Fruit fly (Drosophila melanogaster) whole organism, embryonic: Measurements from ENCODE around the gene CG8993.

ENCODE experiments used
- ATbp ChIP-seq: fragments of 200-800 bp; sonication (Bioruptor generic); optimal IDR thresholded peaks from 2 replicates; lab custom pipeline; 2017; ENCODE audit warnings: missing biosample characterization, mild to moderate bottlenecking, missing genetic modification characterization, missing genetic modification reagents
- Antp ChIP-seq: fragments of 200-800 bp; sonication (Bioruptor generic); optimal IDR thresholded peaks from 3 replicates; lab custom pipeline; 2016; ENCODE audit warnings: missing biosample characterization, missing genetic modification characterization
- CG10274 ChIP-seq: fragments of 200-800 bp; sonication (Bioruptor generic); optimal IDR thresholded peaks from 3 replicates; lab custom pipeline; 2017; ENCODE audit warnings: missing biosample characterization, mild to moderate bottlenecking, missing genetic modification characterization
- CG10654 ChIP-seq: fragments of 200-800 bp; sonication (Bioruptor generic); optimal IDR thresholded peaks from 2 replicates; lab custom pipeline; 2016; ENCODE audit warnings: missing biosample characterization, missing genetic modification characterization
- CG11695 ChIP-seq: fragments of 200-800 bp; sonication (Bioruptor generic); IDR thresholded peaks from 3 replicates; pipeline ENCODE4 v1.3.6; 2022; ENCODE audit warnings: missing biosample characterization, missing genetic modification characterization
- CG13624 ChIP-seq: fragments of 200-800 bp; sonication (Bioruptor generic); optimal IDR thresholded peaks from 2 replicates; lab custom pipeline; 2016; ENCODE audit warnings: missing biosample characterization, missing genetic modification characterization
- CG14860 ChIP-seq: fragments of 200-800 bp; sonication (Bioruptor generic); IDR thresholded peaks from 3 replicates; pipeline ENCODE4 v1.3.6; 2022; ENCODE audit warnings: missing biosample characterization, missing genetic modification characterization; ENCODE audit not compliant: partially characterized antibody
- CG17802 ChIP-seq: fragments of 200-800 bp; sonication (Bioruptor generic); optimal IDR thresholded peaks from 2 replicates; lab custom pipeline; 2018; ENCODE audit warnings: missing biosample characterization, mild to moderate bottlenecking, missing genetic modification characterization, moderate library complexity
- CG4282 ChIP-seq: fragments of 200-800 bp; sonication (Bioruptor generic); optimal IDR thresholded peaks from 2 replicates; lab custom pipeline; 2016; ENCODE audit warnings: missing biosample characterization, missing genetic modification characterization
- CG4424 ChIP-seq: fragments of 200-800 bp; sonication (Bioruptor generic); optimal IDR thresholded peaks from 3 replicates; lab custom pipeline; 2016; ENCODE audit warnings: missing biosample characterization, missing genetic modification characterization
- CG4820 ChIP-seq: fragments of 200-800 bp; sonication (Bioruptor generic); optimal IDR thresholded peaks from 3 replicates; lab custom pipeline; 2016; ENCODE audit warnings: missing biosample characterization, missing genetic modification characterization
- CG6813 ChIP-seq: fragments of 200-800 bp; sonication (Bioruptor generic); optimal IDR thresholded peaks from 2 replicates; lab custom pipeline; 2017; ENCODE audit warnings: missing biosample characterization, missing genetic modification characterization, mild to moderate bottlenecking, moderate library complexity, missing genetic modification reagents
- CG7963 ChIP-seq: fragments of 200-800 bp; sonication (Bioruptor generic); IDR thresholded peaks from 3 replicates; pipeline ENCODE4 v1.3.6; 2022; ENCODE audit warnings: missing biosample characterization, missing genetic modification characterization; ENCODE audit not compliant: partially characterized antibody
- CG9215 ChIP-seq: fragments of 200-800 bp; sonication (Bioruptor generic); IDR thresholded peaks from 2 replicates; pipeline ENCODE4 v1.3.6; 2022; ENCODE audit warnings: missing biosample characterization, missing genetic modification characterization
- CG9609 ChIP-seq: fragments of 200-800 bp; sonication (Bioruptor generic); optimal IDR thresholded peaks from 3 replicates; lab custom pipeline; 2016; ENCODE audit warnings: missing biosample characterization, missing genetic modification characterization
- CoRest ChIP-seq: fragments of 200-800 bp; sonication (Bioruptor generic); optimal IDR thresholded peaks from 3 replicates; lab custom pipeline; 2018; ENCODE audit warnings: missing biosample characterization, mild to moderate bottlenecking, missing genetic modification characterization, moderate library complexity
- ERR ChIP-seq: fragments of 200-800 bp; sonication (Bioruptor generic); optimal IDR thresholded peaks from 2 replicates; lab custom pipeline; 2016; ENCODE audit warnings: missing biosample characterization, missing genetic modification characterization
- Elba2 ChIP-seq: fragments of 200-800 bp; sonication (Bioruptor generic); optimal IDR thresholded peaks from 3 replicates; lab custom pipeline; 2016; ENCODE audit warnings: missing biosample characterization, missing genetic modification characterization
- Fer2 ChIP-seq: fragments of 200-800 bp; sonication (Bioruptor generic); optimal IDR thresholded peaks from 2 replicates; lab custom pipeline; 2018; ENCODE audit warnings: missing biosample characterization, mild to moderate bottlenecking, missing genetic modification characterization, moderate library complexity
- Gug ChIP-seq: fragments of 200-800 bp; sonication (Bioruptor generic); IDR thresholded peaks from 4 replicates; pipeline ENCODE4 v1.3.6; 2022; ENCODE audit warnings: missing biosample characterization, missing genetic modification characterization
- HLH4C ChIP-seq: fragments of 200-800 bp; sonication (Bioruptor generic); IDR thresholded peaks from 3 replicates; pipeline ENCODE4 v1.3.6; 2022; ENCODE audit warnings: missing biosample characterization, missing genetic modification characterization; ENCODE audit not compliant: partially characterized antibody
- MBD-R2 ChIP-seq: fragments of 200-800 bp; sonication (Bioruptor generic); IDR thresholded peaks from 2 replicates; pipeline ENCODE4 v1.3.6; 2022; ENCODE audit warnings: missing biosample characterization, missing genetic modification characterization
- Mad ChIP-seq: fragments of 200-800 bp; sonication (Bioruptor generic); optimal IDR thresholded peaks from 2 replicates; lab custom pipeline; 2016; ENCODE audit warnings: missing biosample characterization, missing genetic modification characterization
- PHDP ChIP-seq: fragments of 200-800 bp; sonication (Bioruptor generic); optimal IDR thresholded peaks from 3 replicates; lab custom pipeline; 2018; ENCODE audit warnings: missing biosample characterization, mild to moderate bottlenecking, missing genetic modification characterization, moderate library complexity
- Side ChIP-seq: fragments of 200-800 bp; sonication (Bioruptor generic); optimal IDR thresholded peaks from 2 replicates; lab custom pipeline; 2016; ENCODE audit warnings: missing biosample characterization, missing genetic modification characterization
- Sox102F ChIP-seq: fragments of 200-800 bp; sonication (Bioruptor generic); optimal IDR thresholded peaks from 2 replicates; lab custom pipeline; 2018; ENCODE audit warnings: missing biosample characterization, mild to moderate bottlenecking, missing genetic modification characterization, moderate library complexity
- YL-1 ChIP-seq: fragments of 200-800 bp; sonication (Bioruptor generic); optimal IDR thresholded peaks from 3 replicates; lab custom pipeline; 2017; ENCODE audit warnings: missing biosample characterization, mild to moderate bottlenecking, missing genetic modification characterization
- al ChIP-seq: fragments of 200-800 bp; sonication (Bioruptor generic); IDR thresholded peaks from 2 replicates; pipeline ENCODE4 v1.3.6; 2022; ENCODE audit warnings: missing biosample characterization, missing genetic modification characterization
- amos ChIP-seq: fragments of 200-800 bp; sonication (Bioruptor generic); IDR thresholded peaks from 2 replicates; pipeline ENCODE4 v1.3.6; 2022; ENCODE audit warnings: missing biosample characterization, missing genetic modification characterization; ENCODE audit not compliant: partially characterized antibody
- ash1 ChIP-seq: fragments of 200-800 bp; sonication (Bioruptor generic); optimal IDR thresholded peaks from 2 replicates; lab custom pipeline; 2018; ENCODE audit warnings: missing biosample characterization, mild to moderate bottlenecking, missing genetic modification characterization
- br ChIP-seq: fragments of >200 bp; optimal IDR thresholded peaks from 2 replicates; lab custom pipeline; 2017
- chif ChIP-seq, 2 experiments: fragments of 200-800 bp; sonication (Bioruptor generic); optimal IDR thresholded peaks; 3 replicates each; lab custom pipeline; 2016; ENCODE audit warnings: missing biosample characterization in 2 of 2, missing genetic modification characterization in 2 of 2
- disco-r ChIP-seq: fragments of 200-800 bp; sonication (Bioruptor generic); optimal IDR thresholded peaks from 2 replicates; lab custom pipeline; 2016; ENCODE audit warnings: missing biosample characterization, missing genetic modification characterization
- fd64A ChIP-seq: fragments of 200-800 bp; sonication (Bioruptor generic); optimal IDR thresholded peaks from 3 replicates; lab custom pipeline; 2018; ENCODE audit warnings: missing biosample characterization, mild to moderate bottlenecking, missing genetic modification characterization
- grau ChIP-seq: fragments of 200-800 bp; optimal IDR thresholded peaks from 3 replicates; lab custom pipeline; 2019; ENCODE audit warnings: missing biosample characterization, mild to moderate bottlenecking, missing genetic modification characterization, moderate library complexity
- gro ChIP-seq: fragments of 200-800 bp; sonication (Bioruptor generic); optimal IDR thresholded peaks from 2 replicates; lab custom pipeline; 2016; ENCODE audit warnings: missing biosample characterization, missing genetic modification characterization
- h ChIP-seq: fragments of >200 bp; optimal IDR thresholded peaks from 2 replicates; lab custom pipeline; 2017
- jing ChIP-seq: fragments of 200-800 bp; sonication (Bioruptor generic); optimal IDR thresholded peaks from 2 replicates; lab custom pipeline; 2018; ENCODE audit warnings: missing biosample characterization, mild to moderate bottlenecking, missing genetic modification characterization
- lilli ChIP-seq: fragments of 200-800 bp; sonication (Bioruptor generic); optimal IDR thresholded peaks from 3 replicates; lab custom pipeline; 2016; ENCODE audit warnings: missing biosample characterization, missing genetic modification characterization
- mld ChIP-seq: fragments of 200-800 bp; sonication (Bioruptor generic); IDR thresholded peaks from 3 replicates; pipeline ENCODE4 v1.3.6; 2022; ENCODE audit warnings: missing biosample characterization, missing genetic modification characterization; ENCODE audit not compliant: partially characterized antibody
- pros ChIP-seq: fragments of 200-800 bp; sonication (Bioruptor generic); optimal IDR thresholded peaks from 3 replicates; lab custom pipeline; 2019; ENCODE audit warnings: missing biosample characterization, mild to moderate bottlenecking, missing genetic modification characterization, moderate library complexity
- ranshi ChIP-seq: fragments of 200-800 bp; sonication (Bioruptor generic); IDR thresholded peaks from 2 replicates; pipeline ENCODE4 v1.3.6; 2022; ENCODE audit warnings: missing biosample characterization, missing genetic modification characterization
- run ChIP-seq: fragments of 200-800 bp; sonication (Bioruptor generic); optimal IDR thresholded peaks from 3 replicates; lab custom pipeline; 2018; ENCODE audit warnings: missing biosample characterization, mild to moderate bottlenecking, missing genetic modification characterization
- sc ChIP-seq, 3 experiments: fragments of >200 bp in 2 of 3; fragments of 200-800 bp in 1 of 3; sonication (Bioruptor generic) in 1 of 3; optimal IDR thresholded peaks; 2 replicates in 2 of 3; 3 replicates in 1 of 3; lab custom pipeline; 2017; ENCODE audit warnings: mild to moderate bottlenecking in 1 of 3, missing biosample characterization in 1 of 3, missing genetic modification characterization in 1 of 3, missing genetic modification reagents in 1 of 3
- shn ChIP-seq: fragments of 200-800 bp; sonication (Bioruptor generic); optimal IDR thresholded peaks from 3 replicates; lab custom pipeline; 2016; ENCODE audit warnings: missing biosample characterization, missing genetic modification characterization
- slou ChIP-seq: fragments of 200-800 bp; sonication (Bioruptor generic); optimal IDR thresholded peaks from 3 replicates; lab custom pipeline; 2016; ENCODE audit warnings: missing biosample characterization, missing genetic modification characterization
- sob ChIP-seq: fragments of 200-800 bp; sonication (Bioruptor generic); IDR thresholded peaks from 2 replicates; pipeline ENCODE4 v1.3.6; 2022; ENCODE audit warnings: missing biosample characterization, missing genetic modification characterization
- sug ChIP-seq: fragments of 200-800 bp; optimal IDR thresholded peaks from 2 replicates; lab custom pipeline; 2019; ENCODE audit warnings: missing biosample characterization, mild to moderate bottlenecking, missing genetic modification characterization, moderate library complexity
- tll ChIP-seq, 2 experiments: fragments of 200-800 bp in 1 of 2; fragments of >200 bp in 1 of 2; sonication (Bioruptor generic) in 1 of 2; optimal IDR thresholded peaks; 2 replicates each; lab custom pipeline; 2017 to 2019; ENCODE audit warnings: missing biosample characterization in 2 of 2, missing genetic modification characterization in 2 of 2, mild to moderate bottlenecking in 1 of 2, moderate library complexity in 1 of 2

CG8993 gene

DNA sequence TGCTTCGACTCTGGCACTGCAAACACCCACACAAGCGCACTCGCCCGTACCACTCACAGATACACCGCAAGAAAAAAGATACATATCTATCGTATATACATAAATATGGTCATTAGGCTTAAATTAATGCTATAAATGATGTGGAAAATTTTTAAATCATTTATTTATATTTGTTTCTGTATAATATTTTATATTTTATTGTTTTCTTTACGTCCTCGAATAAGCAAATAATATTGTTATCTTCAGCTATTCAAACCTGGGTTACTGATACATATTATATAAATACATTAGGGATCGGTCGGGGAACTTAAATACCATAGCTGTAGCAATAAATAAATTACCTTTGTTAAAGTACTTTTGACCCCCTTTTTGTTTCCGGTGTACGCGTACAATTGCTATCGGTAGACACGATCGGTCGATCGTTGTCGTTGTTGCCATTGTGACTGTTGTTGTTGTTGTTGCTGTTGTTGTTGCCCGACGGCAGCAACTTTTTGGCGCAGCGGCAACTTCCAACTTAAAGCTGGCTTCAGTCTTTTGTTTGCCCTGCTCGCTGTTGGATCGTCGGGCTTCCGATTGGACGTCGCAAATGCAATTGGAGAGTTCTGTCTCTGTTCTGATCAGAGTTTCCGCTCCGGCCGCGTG lies 45.5 kb downstream of the CG8993 start (continued):
- TF ChIP-seq run (tag; lab: Kevin White, UChicago): peak; percentile 35
- no peak for TF ChIP-seq lilli (GFP tag; lab: Kevin White, UChicago)
- TF ChIP-seq CoRest (tag; lab: Kevin White, UChicago): peak; percentile 90
- TF ChIP-seq CG4820 (GFP tag; lab: Kevin White, UChicago): peak; percentile 69
- no peak for TF ChIP-seq CG13624 (GFP tag; lab: Kevin White, UChicago)
- no peak for TF ChIP-seq CG7963 (GFP tag; lab: Robert Waterston, UW)
- no peak for TF ChIP-seq CG4282 (GFP tag; lab: Kevin White, UChicago)
- TF ChIP-seq CG9215 (GFP tag; lab: Robert Waterston, UW): peak; percentile 61
- TF ChIP-seq mld (GFP tag; lab: Robert Waterston, UW): no peak
- peak; percentile 81 for TF ChIP-seq Sox102F (GFP tag; lab: Kevin White, UChicago)
- TF ChIP-seq ash1: no peak
- TF ChIP-seq ERR: no peak
- TF ChIP-seq al (GFP tag; lab: Robert Waterston, UW): no peak; the same call in 1 of the 2 replicates
- no peak for TF ChIP-seq amos
- TF ChIP-seq CG6813 (GFP tag; lab: Kevin White, UChicago): peak; percentile 64
- peak; percentile 33; the same call in 1 of the 2 replicates for TF ChIP-seq ranshi (GFP tag; lab: Robert Waterston, UW)
- TF ChIP-seq, all 482 proteins: peak for 247

DNA sequence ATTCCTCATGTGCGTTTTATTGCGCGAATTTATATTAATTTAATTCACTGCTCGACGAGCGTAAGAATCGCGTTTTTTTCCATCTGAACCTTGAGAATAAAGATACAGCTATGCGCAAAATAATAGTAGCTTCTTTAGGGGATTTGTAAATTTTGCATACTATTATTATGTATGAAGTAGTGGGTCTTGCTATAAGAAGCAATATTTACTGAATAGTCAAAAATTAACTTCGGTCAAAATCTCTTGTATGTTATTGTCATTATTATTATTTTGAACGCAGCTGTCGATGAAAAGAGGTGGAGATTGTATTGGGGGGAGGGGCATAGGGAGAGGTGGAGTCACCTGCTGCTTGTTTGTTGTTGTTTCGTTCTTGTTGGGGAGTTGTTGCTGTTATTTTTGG lies 46.8 kb downstream of the CG8993 start:
- peak; percentile 82 for TF ChIP-seq CG10654 (GFP tag; lab: Kevin White, UChicago)
- peak; percentile 24 for TF ChIP-seq Mad (GFP tag; lab: Kevin White, UChicago)
- peak; percentile 20 for TF ChIP-seq slou (GFP tag; lab: Kevin White, UChicago)
- TF ChIP-seq PHDP (tag; lab: Kevin White, UChicago): peak; percentile 78
- TF ChIP-seq Antp (GFP tag; lab: Kevin White, UChicago): peak; percentile 66
- no peak for TF ChIP-seq pros (GFP tag; lab: Kevin White, UChicago)
- TF ChIP-seq CG14860 (GFP tag; lab: Robert Waterston, UW): no peak
- peak; percentile 86 for TF ChIP-seq CG4424 (GFP tag; lab: Kevin White, UChicago)
- TF ChIP-seq sc (optimal IDR thresholded peaks at IDR 0.05; lab: Kevin White, UChicago): no peak
- peak; percentile 48 for TF ChIP-seq sc (GFP tag; optimal IDR thresholded peaks at IDR 0.05; lab: Kevin White, UChicago)
- TF ChIP-seq HLH4C: no peak
- peak; percentile 29 for TF ChIP-seq Fer2 (tag; lab: Kevin White, UChicago)
- peak; percentile 92 for TF ChIP-seq CG11695
- peak; percentile 86 for TF ChIP-seq Side
- TF ChIP-seq shn (GFP tag; lab: Kevin White, UChicago): no peak
- TF ChIP-seq Elba2 (GFP tag; lab: Kevin White, UChicago): no peak
- peak; percentile 78 for TF ChIP-seq fd64A (GFP tag; lab: Kevin White, UChicago)
- TF ChIP-seq gro (GFP tag; lab: Kevin White, UChicago): peak; percentile 92
- no peak for TF ChIP-seq h
- peak; percentile 77 for TF ChIP-seq CG10274 (GFP tag; lab: Kevin White, UChicago)
- no peak for TF ChIP-seq tll (GFP tag; optimal IDR thresholded peaks at IDR 0.05; lab: Kevin White, UChicago)
- TF ChIP-seq jing (GFP tag; lab: Kevin White, UChicago): peak; percentile 11
- TF ChIP-seq chif (GFP tag; optimal IDR thresholded peaks at IDR 0.05; lab: Kevin White, UChicago): peak; percentile 62 to 72
- TF ChIP-seq MBD-R2: peak; percentile 75; the same call in 1 of the 2 replicates
- no peak for TF ChIP-seq YL-1
- TF ChIP-seq br (lab: Kevin White, UChicago): no peak
- TF ChIP-seq CG17802 (tag; lab: Kevin White, UChicago): peak; percentile 61
- peak; percentile 64 for TF ChIP-seq ATbp (GFP tag; lab: Kevin White, UChicago)
- TF ChIP-seq disco-r: peak; percentile 42
- TF ChIP-seq grau (tag; lab: Kevin White, UChicago): peak; percentile 78
- TF ChIP-seq sob: peak; percentile 82
- peak; percentile 47 for TF ChIP-seq sug (tag; lab: Kevin White, UChicago)
- peak; percentile 83 for TF ChIP-seq Gug (GFP tag; lab: Robert Waterston, UW)
- peak; percentile 53 for TF ChIP-seq CG9609 (GFP tag; lab: Kevin White, UChicago)
